Fruit fly (Drosophila melanogaster) whole organism, wandering third instar larva: ENCODE results near the gene RpL34b.

Experiments
- Abd-B ChIP-seq: fragments of >200 bp; optimal IDR thresholded peaks from 2 replicates; lab custom pipeline; 2017; ENCODE audit warnings: missing biosample characterization, missing genetic modification characterization
- CG32264 ChIP-seq: fragments of 200-800 bp; sonication (Bioruptor generic); optimal IDR thresholded peaks from 2 replicates; lab custom pipeline; 2016; ENCODE audit warnings: missing biosample characterization, missing genetic modification characterization
- CG9705 ChIP-seq: fragments of 200-800 bp; sonication (Bioruptor generic); optimal IDR thresholded peaks from 2 replicates; lab custom pipeline; 2018; ENCODE audit warnings: missing biosample characterization, mild to moderate bottlenecking, missing genetic modification characterization
- CrebA ChIP-seq: fragments of 200-800 bp; sonication (Bioruptor generic); optimal IDR thresholded peaks from 2 replicates; lab custom pipeline; 2016; ENCODE audit warnings: missing biosample characterization, mild to moderate bottlenecking, missing genetic modification characterization, borderline replicate concordance
- Dfd ChIP-seq: fragments of >200 bp; optimal IDR thresholded peaks from 2 replicates; lab custom pipeline; 2017; ENCODE audit warnings: missing biosample characterization, missing genetic modification characterization
- Dif ChIP-seq: fragments of 200-275, 200-300 bp; sonication (Bioruptor generic); optimal IDR thresholded peaks from 2 replicates; lab custom pipeline; 2018; ENCODE audit warnings: missing biosample characterization, missing genetic modification characterization; ENCODE audit not compliant: partially characterized antibody
- GATAd ChIP-seq: sonication (Bioruptor generic); optimal IDR thresholded peaks from 2 replicates; lab custom pipeline; 2016; ENCODE audit warnings: missing biosample characterization, missing genetic modification characterization
- HLH106 ChIP-seq: fragments of 200-800 bp; optimal IDR thresholded peaks from 3 replicates; lab custom pipeline; 2019; ENCODE audit warnings: missing biosample characterization, mild to moderate bottlenecking, missing genetic modification characterization, moderate library complexity
- Hnf4 ChIP-seq: fragments of 200-800 bp; sonication (Bioruptor generic); optimal IDR thresholded peaks from 2 replicates; lab custom pipeline; 2016; ENCODE audit warnings: missing biosample characterization, mild to moderate bottlenecking, missing genetic modification characterization
- Hr78 ChIP-seq: fragments of >200 bp; optimal IDR thresholded peaks from 2 replicates; lab custom pipeline; 2017; ENCODE audit warnings: missing biosample characterization, missing genetic modification characterization
- Hr83 ChIP-seq: fragments of 200-300 bp; sonication (Bioruptor generic); optimal IDR thresholded peaks from 2 replicates; lab custom pipeline; 2016; ENCODE audit warnings: missing biosample characterization, mild to moderate bottlenecking, missing genetic modification characterization, moderate library complexity; ENCODE audit not compliant: poor library complexity, severe bottlenecking
- Jra ChIP-seq: sonication (Bioruptor generic); optimal IDR thresholded peaks from 2 replicates; lab custom pipeline; 2016; ENCODE audit warnings: missing biosample characterization, missing genetic modification characterization
- Mio ChIP-seq: sonication (Bioruptor generic); optimal IDR thresholded peaks from 2 replicates; lab custom pipeline; 2016; ENCODE audit warnings: missing biosample characterization, missing genetic modification characterization
- Myc ChIP-seq: fragments of >200 bp; optimal IDR thresholded peaks from 2 replicates; lab custom pipeline; 2017
- N ChIP-seq: fragments of >200 bp; optimal IDR thresholded peaks from 2 replicates; lab custom pipeline; 2018; ENCODE audit warnings: missing biosample characterization, missing external identifiers, missing genetic modification characterization
- OdsH ChIP-seq: fragments of 200-800 bp; sonication (Bioruptor generic); optimal IDR thresholded peaks from 2 replicates; lab custom pipeline; 2016; ENCODE audit warnings: missing biosample characterization, mild to moderate bottlenecking, missing genetic modification characterization
- Rel ChIP-seq, 2 experiments: fragments of 200-800 bp; sonication (Bioruptor generic) in 1 of 2; optimal IDR thresholded peaks; 2 replicates in 1 of 2; 3 replicates in 1 of 2; lab custom pipeline; 2016 to 2019; ENCODE audit warnings: mild to moderate bottlenecking in 2 of 2, missing biosample characterization in 2 of 2, missing genetic modification characterization in 2 of 2, moderate library complexity in 1 of 2
- Sp1 ChIP-seq: fragments of 200-800 bp; sonication (Bioruptor generic); optimal IDR thresholded peaks from 3 replicates; lab custom pipeline; 2019; ENCODE audit warnings: missing biosample characterization, mild to moderate bottlenecking, missing genetic modification characterization, moderate library complexity
- Vsx2 ChIP-seq: fragments of 200-300, 225-300 bp; sonication (Bioruptor generic); optimal IDR thresholded peaks from 2 replicates; lab custom pipeline; 2018; ENCODE audit warnings: missing biosample characterization, missing genetic modification characterization; ENCODE audit not compliant: partially characterized antibody
- br ChIP-seq: fragments of 200-800 bp; sonication (Bioruptor generic); optimal IDR thresholded peaks from 2 replicates; lab custom pipeline; 2016; ENCODE audit warnings: missing biosample characterization, missing genetic modification characterization
- brk ChIP-seq: fragments of 200-800 bp; sonication (Bioruptor generic); optimal IDR thresholded peaks from 2 replicates; lab custom pipeline; 2016; ENCODE audit warnings: missing biosample characterization, mild to moderate bottlenecking, missing genetic modification characterization
- dl ChIP-seq, 2 experiments: fragments of 175-275, 200-275 bp in 1 of 2; fragments of 200-275 bp in 1 of 2; sonication (Bioruptor generic); optimal IDR thresholded peaks; lab custom pipeline; 2018; ENCODE audit warnings: mild to moderate bottlenecking in 2 of 2, missing biosample characterization in 2 of 2, missing genetic modification characterization in 2 of 2, moderate library complexity in 2 of 2; ENCODE audit not compliant: partially characterized antibody in 2 of 2, insufficient read depth in 1 of 2
- dmrt93B ChIP-seq: fragments of 200-800 bp; sonication (Bioruptor generic); optimal IDR thresholded peaks from 2 replicates; lab custom pipeline; 2018; ENCODE audit warnings: missing biosample characterization, mild to moderate bottlenecking, missing genetic modification characterization
- dsf ChIP-seq: sonication (Bioruptor generic); optimal IDR thresholded peaks from 2 replicates; lab custom pipeline; 2016; ENCODE audit warnings: missing biosample characterization, missing genetic modification characterization, borderline replicate concordance
- ey ChIP-seq: fragments of 200-800 bp; sonication (Bioruptor generic); optimal IDR thresholded peaks from 2 replicates; lab custom pipeline; 2016; ENCODE audit warnings: missing biosample characterization, missing genetic modification characterization
- foxo ChIP-seq, 2 experiments: fragments of 200-800 bp; sonication (Bioruptor generic); optimal IDR thresholded peaks; 2 replicates in 1 of 2; 3 replicates in 1 of 2; lab custom pipeline; 2016 to 2017; ENCODE audit warnings: missing biosample characterization in 2 of 2, missing genetic modification characterization in 2 of 2
- fru ChIP-seq: fragments of 200-800 bp; sonication (Bioruptor generic); optimal IDR thresholded peaks from 3 replicates; lab custom pipeline; 2016; ENCODE audit warnings: missing biosample characterization, mild to moderate bottlenecking, missing genetic modification characterization
- h ChIP-seq: fragments of 200-800 bp; sonication (Bioruptor generic); optimal IDR thresholded peaks from 3 replicates; lab custom pipeline; 2016; ENCODE audit warnings: missing biosample characterization, mild to moderate bottlenecking, missing genetic modification characterization
- jim ChIP-seq: fragments of 175-275, 200-325 bp; sonication (Bioruptor generic); optimal IDR thresholded peaks from 2 replicates; lab custom pipeline; 2016; ENCODE audit warnings: missing biosample characterization, mild to moderate bottlenecking, missing genetic modification characterization
- lola ChIP-seq: fragments of >200 bp; optimal IDR thresholded peaks from 2 replicates; lab custom pipeline; 2017; ENCODE audit warnings: missing biosample characterization, missing genetic modification characterization
- pan ChIP-seq: fragments of >200 bp; optimal IDR thresholded peaks from 2 replicates; lab custom pipeline; 2017
- psq ChIP-seq: fragments of 200-800 bp; sonication (Bioruptor generic); optimal IDR thresholded peaks from 3 replicates; lab custom pipeline; 2017; ENCODE audit warnings: missing biosample characterization, mild to moderate bottlenecking, missing genetic modification characterization, moderate library complexity
- rgr ChIP-seq: fragments of 200-800 bp; sonication (Bioruptor generic); optimal IDR thresholded peaks from 3 replicates; lab custom pipeline; 2016; ENCODE audit warnings: missing biosample characterization, mild to moderate bottlenecking, missing genetic modification characterization
- sage ChIP-seq: fragments of 200-800 bp; sonication (Bioruptor generic); optimal IDR thresholded peaks from 2 replicates; lab custom pipeline; 2016; ENCODE audit warnings: missing biosample characterization, mild to moderate bottlenecking, missing genetic modification characterization
- sv ChIP-seq: fragments of 200-800 bp; sonication (Bioruptor generic); optimal IDR thresholded peaks from 3 replicates; lab custom pipeline; 2016; ENCODE audit warnings: missing biosample characterization, missing genetic modification characterization
- tai ChIP-seq: sonication (Bioruptor generic); optimal IDR thresholded peaks from 2 replicates; lab custom pipeline; 2016; ENCODE audit warnings: missing biosample characterization, missing genetic modification characterization
- usp ChIP-seq: fragments of >200 bp; optimal IDR thresholded peaks from 2 replicates; lab custom pipeline; 2017; ENCODE audit warnings: missing biosample characterization, missing genetic modification characterization
- woc ChIP-seq: sonication (Bioruptor generic); optimal IDR thresholded peaks from 2 replicates; lab custom pipeline; 2016; ENCODE audit warnings: missing biosample characterization, mild to moderate bottlenecking, missing genetic modification characterization

The RpL34b gene

dm6 chr3R:9397890-9398289 lies 3.1 kb downstream of the RpL34b start, which contains the start of gene Or85f:
Gene Or85f, plus strand, starts transcription at chr3R:9398190.
- TF ChIP-seq dsf (GFP tag; lab: Kevin White, UChicago): no peak
- no peak for TF ChIP-seq h (GFP tag; lab: Kevin White, UChicago)
- TF ChIP-seq, all 38 proteins: peak for 0

dm6 chr3R:9395998-9396397 lies 5.0 kb downstream of the RpL34b start:
- TF ChIP-seq lola (GFP tag; lab: Kevin White, UChicago) (no peak), OdsH (GFP tag; lab: Kevin White, UChicago) (no peak), pan (lab: Kevin White, UChicago) (no peak), psq (GFP tag; lab: Kevin White, UChicago) (no peak), woc (GFP tag; lab: Kevin White, UChicago) (no peak), Rel (GFP tag; optimal IDR thresholded peaks at IDR 0.05; lab: Kevin White, UChicago) (no peak), Rel (tag; optimal IDR thresholded peaks at IDR 0.05; lab: Kevin White, UChicago) (no peak)

- TF ChIP-seq Hr83 (peak; percentile 27), sv (GFP tag; lab: Kevin White, UChicago) (peak; percentile 18), usp (GFP tag; lab: Kevin White, UChicago) (no peak), Sp1 (GFP tag; lab: Kevin White, UChicago) (peak; percentile 38), Dif (GFP tag; lab: Kevin White, UChicago) (peak; percentile 89), rgr (GFP tag; lab: Kevin White, UChicago) (peak; percentile 32), sage (GFP tag; lab: Kevin White, UChicago) (peak; percentile 31), fru (GFP tag; lab: Kevin White, UChicago) (no peak), Mio (GFP tag; lab: Kevin White, UChicago) (no peak), CrebA (GFP tag; lab: Kevin White, UChicago) (no peak), HLH106 (peak; percentile 15), OdsH (GFP tag; lab: Kevin White, UChicago) (peak; percentile 13), Abd-B (no peak), CG9705 (GFP tag; lab: Kevin White, UChicago) (no peak), N (GFP tag; lab: Kevin White, UChicago) (no peak), br (GFP tag; lab: Kevin White, UChicago) (peak; percentile 7), Dfd (no peak), Rel (GFP tag; optimal IDR thresholded peaks at IDR 0.05; lab: Kevin White, UChicago) (no peak), Rel (tag; optimal IDR thresholded peaks at IDR 0.05; lab: Kevin White, UChicago) (peak; percentile 86), Jra (no peak), ey (no peak), dsf (GFP tag; lab: Kevin White, UChicago) (no peak), foxo (GFP tag; optimal IDR thresholded peaks at IDR 0.05; lab: Kevin White, UChicago) (no peak), Myc (lab: Kevin White, UChicago) (peak; percentile 13), tai (no peak), psq (GFP tag; lab: Kevin White, UChicago) (no peak), GATAd (no peak), h (GFP tag; lab: Kevin White, UChicago) (peak; percentile 35), Hnf4 (peak; percentile 57), CG32264 (GFP tag; lab: Kevin White, UChicago) (no peak), brk (GFP tag; lab: Kevin White, UChicago) (peak; percentile 46), lola (GFP tag; lab: Kevin White, UChicago) (no peak), Vsx2 (GFP tag; lab: Kevin White, UChicago) (no peak), dmrt93B (GFP tag; lab: Kevin White, UChicago) (no peak), pan (lab: Kevin White, UChicago) (no peak), Hr78 (GFP tag; lab: Kevin White, UChicago) (no peak), jim (GFP tag; lab: Kevin White, UChicago) (peak; percentile 34), woc (GFP tag; lab: Kevin White, UChicago) (peak; percentile 64), dl (GFP tag; optimal IDR thresholded peaks at IDR 0.05; lab: Kevin White, UChicago; ENCODE audit: insufficient read depth in 1 of 2, partially characterized antibody in 2 of 2) (peak; percentile 71 to 87)
Observed at dm6 chr3R:9394385-9395042, 6.5 kb downstream of the RpL34b start, which contains the start of gene FER. Gene FER, minus strand, starts transcription at chr3R:9394546.
